Fruit fly (Drosophila melanogaster): ENCODE data around the gene CG15533.
A peak's percentile ranks its signal among the peaks of the same experiment; 100 is the strongest.

Gene CG15533

DNA sequence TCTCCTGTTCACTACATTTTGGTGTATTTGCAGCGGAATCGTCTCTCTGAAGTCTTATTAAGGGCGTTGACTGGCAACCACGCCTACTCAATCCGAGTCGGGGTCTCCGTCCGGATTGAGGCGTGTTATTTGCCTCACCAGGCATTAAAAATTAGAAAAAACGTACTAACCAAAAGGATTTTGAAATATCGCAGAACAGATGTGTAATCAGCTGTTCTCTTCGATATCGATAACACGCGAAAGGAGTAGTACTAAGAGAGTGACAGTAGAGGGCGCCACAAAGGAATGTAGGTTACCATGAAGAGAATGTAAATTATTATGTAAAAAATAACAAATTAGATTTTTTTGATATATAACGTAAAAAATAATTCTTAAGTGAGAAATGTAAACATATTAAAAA is 3.6 kb upstream of the CG15533 start, which contains the start of gene CG15536 (continued):
- TF ChIP-seq CG5180 (GFP tag; optimal IDR thresholded peaks at IDR 0.05) (no peak), so (GFP tag; IDR thresholded peaks at IDR 0.05) (no peak), sima (GFP tag; optimal IDR thresholded peaks at IDR 0.05) (no peak), CG10321 (GFP tag; IDR thresholded peaks at IDR 0.05) (no peak), Asciz (GFP tag; optimal IDR thresholded peaks at IDR 0.05) (no peak), CG13287 (GFP tag; IDR thresholded peaks at IDR 0.05; ENCODE audit: partially characterized antibody) (peak; percentile 71), zfh1 (GFP tag; IDR thresholded peaks at IDR 0.05) (0 out of 3 replicates have a peak, but pooled peaks have one; percentile 3), NK7.1 (GFP tag; optimal IDR thresholded peaks at IDR 0.05) (no peak), Neu2 (GFP tag; optimal IDR thresholded peaks at IDR 0.05; ENCODE audit: borderline replicate concordance) (no peak), Dref (GFP tag; IDR thresholded peaks at IDR 0.05) (peak; percentile 87), CG2712 (tag; optimal IDR thresholded peaks at IDR 0.05) (no peak), Poxn (GFP tag; IDR thresholded peaks at IDR 0.05) (no peak), CG10267 (tag; optimal IDR thresholded peaks at IDR 0.05) (peak; percentile 68), CG3163 (GFP tag; optimal IDR thresholded peaks at IDR 0.05) (no peak), CG17829 (tag; optimal IDR thresholded peaks at IDR 0.05) (no peak), dysf (GFP tag; IDR thresholded peaks at IDR 0.05) (no peak), CG3847 (GFP tag; IDR thresholded peaks at IDR 0.05) (no peak), pho (GFP tag; optimal IDR thresholded peaks at IDR 0.05) (no peak), CG3726 (GFP tag; IDR thresholded peaks at IDR 0.05) (no peak), CG7963 (GFP tag; IDR thresholded peaks at IDR 0.05; ENCODE audit: partially characterized antibody) (peak; percentile 46; the same call in 1 of the 3 replicates), Nf-YC (tag; optimal IDR thresholded peaks at IDR 0.05) (no peak), grau (tag; optimal IDR thresholded peaks at IDR 0.05) (peak; percentile 17), CG6813 (GFP tag; optimal IDR thresholded peaks at IDR 0.05) (no peak), twi (tag; optimal IDR thresholded peaks at IDR 0.05) (peak; percentile 34), B-H2 (GFP tag; optimal IDR thresholded peaks at IDR 0.05) (peak; percentile 21), CG10959 (GFP tag; IDR thresholded peaks at IDR 0.05) (no peak), CG12219 (GFP tag; optimal IDR thresholded peaks at IDR 0.05) (no peak), CG17186 (GFP tag; optimal IDR thresholded peaks at IDR 0.05) (no peak), ham (GFP tag; IDR thresholded peaks at IDR 0.05) (no peak), lab (GFP tag; optimal IDR thresholded peaks at IDR 0.05) (no peak), eyg (GFP tag; optimal IDR thresholded peaks at IDR 0.05) (no peak), insv (GFP tag; optimal IDR thresholded peaks at IDR 0.05) (peak in 1 of 2 experiments; percentile 24), sna (GFP tag; IDR thresholded peaks at IDR 0.05; ENCODE audit: partially characterized antibody) (peak; percentile 49; the same call in 1 of the 2 replicates), CoRest (tag; optimal IDR thresholded peaks at IDR 0.05) (no peak), ssp (GFP tag; IDR thresholded peaks at IDR 0.05) (no peak), CG12071 (GFP tag; optimal IDR thresholded peaks at IDR 0.05) (no peak), vnd (GFP tag; IDR thresholded peaks at IDR 0.05; ENCODE audit: partially characterized antibody) (peak; percentile 58), Med (GFP tag) (peak; percentile 56), Hr39 (optimal IDR thresholded peaks at IDR 0.05) (no peak), dimm (GFP tag; IDR thresholded peaks at IDR 0.05) (no peak), stc (GFP tag; IDR thresholded peaks at IDR 0.05) (no peak), CG4820 (GFP tag; optimal IDR thresholded peaks at IDR 0.05) (no peak), Xbp1 (GFP tag; optimal IDR thresholded peaks at IDR 0.05) (peak; percentile 7), PHDP (tag; optimal IDR thresholded peaks at IDR 0.05) (peak; percentile 13), MTF-1 (GFP tag; optimal IDR thresholded peaks at IDR 0.05; ENCODE audit: borderline replicate concordance) (no peak), odd (GFP tag; optimal IDR thresholded peaks at IDR 0.05) (no peak), CG10654 (GFP tag; optimal IDR thresholded peaks at IDR 0.05) (no peak), org-1 (GFP tag; optimal IDR thresholded peaks at IDR 0.05) (no peak), CG17361 (GFP tag; IDR thresholded peaks at IDR 0.05) (no peak), Dbx (GFP tag; IDR thresholded peaks at IDR 0.05) (no peak), CG1024 (GFP tag; IDR thresholded peaks at IDR 0.05) (no peak), CG18011 (GFP tag; optimal IDR thresholded peaks at IDR 0.05) (no peak)

Data from whole organism, embryonic.